Worm (Caenorhabditis elegans): ENCODE results near the gene twk-3.

ce11 chrII:8225914-8226313, 13.3 kb upstream of the twk-3 start:
- TF ChIP-seq cog-1 (tag; optimal IDR thresholded peaks at IDR 0.05): no peak
- no peak for TF ChIP-seq med-1 (GFP tag; optimal IDR thresholded peaks at IDR 0.05; ENCODE audit: insufficient read depth)

Measured in whole organism, midembryonic.